Fruit fly (Drosophila melanogaster) whole organism, embryonic: Measurements from ENCODE around the gene Sgs1.
A peak's percentile ranks its signal among the peaks of the same experiment; 100 is the strongest.

Source experiments
- Atf6 ChIP-seq: fragments of 200-800 bp; sonication (Bioruptor generic); IDR thresholded peaks from 2 replicates; pipeline ENCODE4 v1.3.6; 2022; ENCODE audit warnings: missing biosample characterization, missing genetic modification characterization
- C15 ChIP-seq: fragments of 200-800 bp; sonication (Bioruptor generic); IDR thresholded peaks from 3 replicates; pipeline ENCODE4 v1.3.6; 2022; ENCODE audit warnings: missing biosample characterization, missing genetic modification characterization
- CG12219 ChIP-seq: fragments of 200-800 bp; sonication (Bioruptor generic); optimal IDR thresholded peaks from 3 replicates; lab custom pipeline; 2018; ENCODE audit warnings: missing biosample characterization, mild to moderate bottlenecking, missing genetic modification characterization
- CG13296 ChIP-seq: fragments of 200-800 bp; sonication (Bioruptor generic); optimal IDR thresholded peaks from 3 replicates; lab custom pipeline; 2018; ENCODE audit warnings: missing biosample characterization, mild to moderate bottlenecking, missing genetic modification characterization
- CG15073 ChIP-seq: fragments of 200-800 bp; sonication (Bioruptor generic); optimal IDR thresholded peaks from 2 replicates; lab custom pipeline; 2016; ENCODE audit warnings: missing biosample characterization, missing genetic modification characterization
- CG15269 ChIP-seq: fragments of 200-800 bp; sonication (Bioruptor generic); optimal IDR thresholded peaks from 2 replicates; lab custom pipeline; 2018; ENCODE audit warnings: missing biosample characterization, mild to moderate bottlenecking, missing genetic modification characterization, moderate library complexity
- CG15479 ChIP-seq: fragments of 200-800 bp; sonication (Bioruptor generic); optimal IDR thresholded peaks from 3 replicates; lab custom pipeline; 2019; ENCODE audit warnings: missing biosample characterization, mild to moderate bottlenecking, missing genetic modification characterization, moderate library complexity
- CG16863 ChIP-seq: fragments of 200-800 bp; sonication (Bioruptor generic); optimal IDR thresholded peaks from 3 replicates; lab custom pipeline; 2016; ENCODE audit warnings: missing biosample characterization, missing genetic modification characterization
- CG17802 ChIP-seq: fragments of 200-800 bp; sonication (Bioruptor generic); optimal IDR thresholded peaks from 2 replicates; lab custom pipeline; 2018; ENCODE audit warnings: missing biosample characterization, mild to moderate bottlenecking, missing genetic modification characterization, moderate library complexity
- CG18476 ChIP-seq: fragments of 200-800 bp; sonication (Bioruptor generic); optimal IDR thresholded peaks from 2 replicates; lab custom pipeline; 2016; ENCODE audit warnings: missing biosample characterization, mild to moderate bottlenecking, missing genetic modification characterization
- CG18619 ChIP-seq: fragments of 200-800 bp; sonication (Bioruptor generic); optimal IDR thresholded peaks from 3 replicates; lab custom pipeline; 2017; ENCODE audit warnings: missing biosample characterization, mild to moderate bottlenecking, missing genetic modification characterization
- CG2875 ChIP-seq: fragments of 200-800 bp; sonication (Bioruptor generic); optimal IDR thresholded peaks from 2 replicates; lab custom pipeline; 2017; ENCODE audit warnings: missing biosample characterization, mild to moderate bottlenecking, missing genetic modification characterization, missing genetic modification reagents
- CG30431 ChIP-seq: fragments of 200-800 bp; sonication (Bioruptor generic); optimal IDR thresholded peaks from 2 replicates; lab custom pipeline; 2017; ENCODE audit warnings: missing biosample characterization, missing genetic modification characterization
- CG4424 ChIP-seq: fragments of 200-800 bp; sonication (Bioruptor generic); optimal IDR thresholded peaks from 3 replicates; lab custom pipeline; 2016; ENCODE audit warnings: missing biosample characterization, missing genetic modification characterization
- CG6765 ChIP-seq: fragments of 200-800 bp; sonication (Bioruptor generic); optimal IDR thresholded peaks from 3 replicates; lab custom pipeline; 2017; ENCODE audit warnings: missing biosample characterization, mild to moderate bottlenecking, missing genetic modification characterization
- CG6854 ChIP-seq: fragments of 200-800 bp; sonication (Bioruptor generic); optimal IDR thresholded peaks from 3 replicates; lab custom pipeline; 2017; ENCODE audit warnings: missing biosample characterization, mild to moderate bottlenecking, missing genetic modification characterization
- CG7839 ChIP-seq: fragments of 200-800 bp; sonication (Bioruptor generic); optimal IDR thresholded peaks from 3 replicates; lab custom pipeline; 2018; ENCODE audit warnings: missing biosample characterization, mild to moderate bottlenecking, missing genetic modification characterization, moderate library complexity
- CG8924 ChIP-seq: fragments of 200-800 bp; optimal IDR thresholded peaks from 3 replicates; lab custom pipeline; 2019; ENCODE audit warnings: missing biosample characterization, mild to moderate bottlenecking, missing genetic modification characterization, moderate library complexity
- CG9797 ChIP-seq: fragments of 200-800 bp; sonication (Bioruptor generic); optimal IDR thresholded peaks from 3 replicates; lab custom pipeline; 2018; ENCODE audit warnings: missing biosample characterization, mild to moderate bottlenecking, missing genetic modification characterization
- CG9876 ChIP-seq: fragments of 200-800 bp; sonication (Bioruptor generic); optimal IDR thresholded peaks from 2 replicates; lab custom pipeline; 2016; ENCODE audit warnings: missing biosample characterization, missing genetic modification characterization
- CG9932 ChIP-seq: fragments of 200-800 bp; sonication (Bioruptor generic); IDR thresholded peaks from 2 replicates; pipeline ENCODE4 v1.3.6; 2022; ENCODE audit warnings: missing biosample characterization, missing genetic modification characterization
- CHES-1-like ChIP-seq: fragments of 200-800 bp; sonication (Bioruptor generic); optimal IDR thresholded peaks from 2 replicates; lab custom pipeline; 2016; ENCODE audit warnings: missing biosample characterization, missing genetic modification characterization
- CrebB ChIP-seq: fragments of 200-800 bp; sonication (Bioruptor generic); optimal IDR thresholded peaks from 3 replicates; lab custom pipeline; 2018; ENCODE audit warnings: missing biosample characterization, mild to moderate bottlenecking, missing genetic modification characterization
- Dbx ChIP-seq: fragments of 200-800 bp; sonication (Bioruptor generic); IDR thresholded peaks from 3 replicates; pipeline ENCODE4 v1.3.6; 2022; ENCODE audit warnings: missing biosample characterization, missing genetic modification characterization
- Fer3 ChIP-seq: fragments of 200-800 bp; sonication (Bioruptor generic); optimal IDR thresholded peaks from 2 replicates; lab custom pipeline; 2018; ENCODE audit warnings: missing biosample characterization, mild to moderate bottlenecking, missing genetic modification characterization, moderate library complexity
- H15 ChIP-seq: fragments of 200-800 bp; sonication (Bioruptor generic); IDR thresholded peaks from 3 replicates; pipeline ENCODE4 v1.3.6; 2022; ENCODE audit warnings: missing biosample characterization, missing genetic modification characterization
- Hr3 ChIP-seq: fragments of 200-800 bp; sonication (Bioruptor generic); optimal IDR thresholded peaks from 3 replicates; lab custom pipeline; 2016; ENCODE audit warnings: missing biosample characterization, missing genetic modification characterization
- Hr78 ChIP-seq, 2 experiments: fragments of 200-800 bp in 1 of 2; fragments of >200 bp in 1 of 2; sonication (Bioruptor generic) in 1 of 2; optimal IDR thresholded peaks; 2 replicates each; lab custom pipeline; 2017 to 2019; ENCODE audit warnings: missing biosample characterization in 2 of 2, missing genetic modification characterization in 2 of 2, mild to moderate bottlenecking in 1 of 2, moderate library complexity in 1 of 2
- Mrtf ChIP-seq: fragments of 200-800 bp; sonication (Bioruptor generic); IDR thresholded peaks from 3 replicates; pipeline ENCODE4 v1.3.6; 2022; ENCODE audit warnings: missing biosample characterization, missing genetic modification characterization
- Optix ChIP-seq: fragments of 200-800 bp; sonication (Bioruptor generic); IDR thresholded peaks from 3 replicates; pipeline ENCODE4 v1.3.6; 2022; ENCODE audit warnings: missing biosample characterization, missing genetic modification characterization
- Poxn ChIP-seq: fragments of 200-800 bp; sonication (Bioruptor generic); IDR thresholded peaks from 2 replicates; pipeline ENCODE4 v1.3.6; 2022; ENCODE audit warnings: missing biosample characterization, missing genetic modification characterization
- Taf1 ChIP-seq: fragments of 200-800 bp; sonication (Bioruptor generic); IDR thresholded peaks from 2 replicates; pipeline ENCODE4 v1.3.6; 2022; ENCODE audit warnings: missing biosample characterization, missing genetic modification characterization
- bigmax ChIP-seq: fragments of 200-800 bp; sonication (Bioruptor generic); optimal IDR thresholded peaks from 2 replicates; lab custom pipeline; 2018; ENCODE audit warnings: missing biosample characterization, mild to moderate bottlenecking, missing genetic modification characterization
- btn ChIP-seq: fragments of 200-800 bp; sonication (Bioruptor generic); optimal IDR thresholded peaks from 2 replicates; lab custom pipeline; 2016; ENCODE audit warnings: missing biosample characterization, missing genetic modification characterization
- chinmo ChIP-seq: fragments of 200-800 bp; sonication (Bioruptor generic); IDR thresholded peaks from 4 replicates; pipeline ENCODE4 v1.3.6; 2022; ENCODE audit warnings: missing biosample characterization, missing genetic modification characterization; ENCODE audit not compliant: partially characterized antibody
- disco-r ChIP-seq: fragments of 200-800 bp; sonication (Bioruptor generic); optimal IDR thresholded peaks from 2 replicates; lab custom pipeline; 2016; ENCODE audit warnings: missing biosample characterization, missing genetic modification characterization
- gcm2 ChIP-seq: fragments of 200-800 bp; sonication (Bioruptor generic); optimal IDR thresholded peaks from 2 replicates; lab custom pipeline; 2016; ENCODE audit warnings: missing biosample characterization, missing genetic modification characterization
- hkb ChIP-seq, 2 experiments: fragments of 200-800 bp in 1 of 2; fragments of >200 bp in 1 of 2; sonication (Bioruptor generic) in 1 of 2; IDR thresholded peaks in 1 of 2; optimal IDR thresholded peaks in 1 of 2; 2 replicates each; pipeline versions ENCODE4 v1.3.6 to Lab custom; 2017 to 2022; ENCODE audit warnings: missing biosample characterization in 1 of 2, missing genetic modification characterization in 1 of 2
- nmo ChIP-seq: fragments of 200-800 bp; sonication (Bioruptor generic); optimal IDR thresholded peaks from 2 replicates; lab custom pipeline; 2018; ENCODE audit warnings: missing biosample characterization, mild to moderate bottlenecking, missing genetic modification characterization, moderate library complexity
- phol ChIP-seq: fragments of 200-800 bp; sonication (Bioruptor generic); optimal IDR thresholded peaks from 3 replicates; lab custom pipeline; 2018; ENCODE audit warnings: missing biosample characterization, mild to moderate bottlenecking, missing genetic modification characterization, moderate library complexity
- prd ChIP-seq, 3 experiments: fragments of >200 bp in 2 of 3; fragments of 200-800 bp in 1 of 3; sonication (Bioruptor generic) in 1 of 3; optimal IDR thresholded peaks in 2 of 3; IDR thresholded peaks in 1 of 3; 2 replicates in 2 of 3; 3 replicates in 1 of 3; pipeline versions ENCODE4 v1.3.6 to Lab custom; 2017 to 2022; ENCODE audit warnings: missing biosample characterization in 1 of 3, missing genetic modification characterization in 1 of 3
- sc ChIP-seq, 3 experiments: fragments of >200 bp in 2 of 3; fragments of 200-800 bp in 1 of 3; sonication (Bioruptor generic) in 1 of 3; optimal IDR thresholded peaks; 2 replicates in 2 of 3; 3 replicates in 1 of 3; lab custom pipeline; 2017; ENCODE audit warnings: mild to moderate bottlenecking in 1 of 3, missing biosample characterization in 1 of 3, missing genetic modification characterization in 1 of 3, missing genetic modification reagents in 1 of 3
- slou ChIP-seq: fragments of 200-800 bp; sonication (Bioruptor generic); optimal IDR thresholded peaks from 3 replicates; lab custom pipeline; 2016; ENCODE audit warnings: missing biosample characterization, missing genetic modification characterization
- so ChIP-seq: fragments of 200-800 bp; sonication (Bioruptor generic); IDR thresholded peaks from 3 replicates; pipeline ENCODE4 v1.3.6; 2022; ENCODE audit warnings: missing biosample characterization, missing genetic modification characterization
- stc ChIP-seq: fragments of 200-800 bp; sonication (Bioruptor generic); IDR thresholded peaks from 2 replicates; pipeline ENCODE4 v1.3.6; 2022; ENCODE audit warnings: missing biosample characterization, missing genetic modification characterization
- tup ChIP-seq: fragments of 200-800 bp; sonication (Bioruptor generic); optimal IDR thresholded peaks from 2 replicates; lab custom pipeline; 2016; ENCODE audit warnings: missing biosample characterization, mild to moderate bottlenecking, missing genetic modification characterization, moderate library complexity
- twi ChIP-seq: fragments of 200-800 bp; optimal IDR thresholded peaks from 2 replicates; lab custom pipeline; 2019; ENCODE audit warnings: missing biosample characterization, mild to moderate bottlenecking, missing genetic modification characterization, moderate library complexity
- wek ChIP-seq: fragments of 200-800 bp; sonication (Bioruptor generic); optimal IDR thresholded peaks from 3 replicates; lab custom pipeline; 2018; ENCODE audit warnings: missing biosample characterization, mild to moderate bottlenecking, missing genetic modification characterization, moderate library complexity

The Sgs1 gene

dm6 chr2L:4906546-4907250 lies 30.5 kb upstream of the Sgs1 start, which contains the start of gene snsl (continued):
- TF ChIP-seq CG17802 (no peak), Atf6 (peak; percentile 54; the same call in 1 of the 2 replicates), disco-r (GFP tag; lab: Kevin White, UChicago) (no peak), CG2875 (GFP tag; lab: Kevin White, UChicago) (peak; percentile 10), tup (no peak), H15 (GFP tag; lab: Robert Waterston, UW) (no peak), twi (tag; lab: Kevin White, UChicago) (peak; percentile 47), chinmo (no peak), CG6765 (GFP tag; lab: Kevin White, UChicago) (peak; percentile 3), Hr78 (GFP tag; optimal IDR thresholded peaks at IDR 0.05; lab: Kevin White, UChicago) (peak in 1 of 2 experiments; percentile 58), CG9876 (GFP tag; lab: Kevin White, UChicago) (no peak), CG9797 (GFP tag; lab: Kevin White, UChicago) (no peak), bigmax (GFP tag; lab: Kevin White, UChicago) (no peak), CG8924 (tag; lab: Kevin White, UChicago) (peak; percentile 87), prd (optimal IDR thresholded peaks at IDR 0.05; lab: Kevin White, UChicago) (no peak), prd (GFP tag; IDR thresholded peaks at IDR 0.05; lab: Robert Waterston, UW) (no peak; the same call in 2 of the 3 replicates), Fer3 (peak; percentile 13), stc (GFP tag; lab: Robert Waterston, UW) (0 out of 2 replicates have a peak, but pooled peaks have one; percentile 47), sc (optimal IDR thresholded peaks at IDR 0.05; lab: Kevin White, UChicago) (no peak), sc (GFP tag; optimal IDR thresholded peaks at IDR 0.05; lab: Kevin White, UChicago) (no peak), CG15269 (peak; percentile 85), btn (GFP tag; lab: Kevin White, UChicago) (no peak), wek (no peak), gcm2 (GFP tag; lab: Kevin White, UChicago) (no peak), CG18619 (GFP tag; lab: Kevin White, UChicago) (peak; percentile 65), CG12219 (GFP tag; lab: Kevin White, UChicago) (no peak), Taf1 (GFP tag; lab: Robert Waterston, UW) (no peak), C15 (GFP tag; lab: Robert Waterston, UW) (no peak), CG6854 (GFP tag; lab: Kevin White, UChicago) (peak; percentile 10), Mrtf (GFP tag; lab: Robert Waterston, UW) (no peak), CHES-1-like (GFP tag; lab: Kevin White, UChicago) (no peak), CG30431 (GFP tag; lab: Kevin White, UChicago) (no peak), hkb (optimal IDR thresholded peaks at IDR 0.05; lab: Kevin White, UChicago) (no peak), hkb (GFP tag; IDR thresholded peaks at IDR 0.05; lab: Robert Waterston, UW) (no peak), Dbx (GFP tag; lab: Robert Waterston, UW) (0 out of 3 replicates have a peak, but pooled peaks have one; percentile 14), CG18476 (GFP tag; lab: Kevin White, UChicago) (peak; percentile 2), CG7839 (peak; percentile 83), Hr3 (GFP tag; lab: Kevin White, UChicago) (peak; percentile 55), nmo (peak; percentile 79), so (GFP tag; lab: Robert Waterston, UW) (no peak), CG13296 (GFP tag; lab: Kevin White, UChicago) (peak; percentile 78), CG15073 (GFP tag; lab: Kevin White, UChicago) (no peak), CG9932 (no peak), Poxn (GFP tag; lab: Robert Waterston, UW) (no peak), phol (peak; percentile 78), CG4424 (GFP tag; lab: Kevin White, UChicago) (peak; percentile 63), slou (GFP tag; lab: Kevin White, UChicago) (peak; percentile 8), Optix (GFP tag; lab: Robert Waterston, UW) (no peak), CG15479 (GFP tag; lab: Kevin White, UChicago) (no peak), CG16863 (GFP tag; lab: Kevin White, UChicago) (no peak), CrebB (tag; lab: Kevin White, UChicago) (no peak)
